Fruit fly (Drosophila melanogaster) whole organism, wandering third instar larva: ENCODE results near the gene Taf7.

Source experiments
- Abd-B ChIP-seq: fragments of >200 bp; optimal IDR thresholded peaks from 2 replicates; lab custom pipeline; 2017; ENCODE audit warnings: missing biosample characterization, missing genetic modification characterization
- Dif ChIP-seq: fragments of 200-275, 200-300 bp; sonication (Bioruptor generic); optimal IDR thresholded peaks from 2 replicates; lab custom pipeline; 2018; ENCODE audit warnings: missing biosample characterization, missing genetic modification characterization; ENCODE audit not compliant: partially characterized antibody
- dmrt93B ChIP-seq: fragments of 200-800 bp; sonication (Bioruptor generic); optimal IDR thresholded peaks from 2 replicates; lab custom pipeline; 2018; ENCODE audit warnings: missing biosample characterization, mild to moderate bottlenecking, missing genetic modification characterization
- psq ChIP-seq: fragments of 200-800 bp; sonication (Bioruptor generic); optimal IDR thresholded peaks from 3 replicates; lab custom pipeline; 2017; ENCODE audit warnings: missing biosample characterization, mild to moderate bottlenecking, missing genetic modification characterization, moderate library complexity

dm6 chr3R:7950147-7950546, 43.0 kb downstream of the Taf7 start:
- TF ChIP-seq psq (GFP tag; lab: Kevin White, UChicago) (no peak), Dif (GFP tag; lab: Kevin White, UChicago) (no peak), Abd-B (GFP tag; lab: Kevin White, UChicago) (no peak), dmrt93B (GFP tag; lab: Kevin White, UChicago) (no peak)
